Fruit fly (Drosophila melanogaster) whole organism, embryonic: ENCODE measurements around the gene c12.2.

ENCODE experiments used
- Ada2b ChIP-seq: fragments of 200-800 bp; sonication (Bioruptor generic); IDR thresholded peaks from 2 replicates; pipeline ENCODE4 v1.3.6; 2022; ENCODE audit warnings: missing biosample characterization, missing genetic modification characterization
- CG10274 ChIP-seq: fragments of 200-800 bp; sonication (Bioruptor generic); optimal IDR thresholded peaks from 3 replicates; lab custom pipeline; 2017; ENCODE audit warnings: missing biosample characterization, mild to moderate bottlenecking, missing genetic modification characterization
- CG10462 ChIP-seq: fragments of 200-800 bp; sonication (Bioruptor generic); optimal IDR thresholded peaks from 2 replicates; lab custom pipeline; 2016; ENCODE audit warnings: missing biosample characterization, missing genetic modification characterization
- CG11560 ChIP-seq: fragments of 200-800 bp; sonication (Bioruptor generic); IDR thresholded peaks from 3 replicates; pipeline ENCODE4 v1.3.6; 2022; ENCODE audit warnings: missing biosample characterization, missing genetic modification characterization
- CG14710 ChIP-seq: fragments of 200-800 bp; sonication (Bioruptor generic); optimal IDR thresholded peaks from 3 replicates; lab custom pipeline; 2019; ENCODE audit warnings: missing biosample characterization, mild to moderate bottlenecking, missing genetic modification characterization, moderate library complexity
- CG15073 ChIP-seq: fragments of 200-800 bp; sonication (Bioruptor generic); optimal IDR thresholded peaks from 2 replicates; lab custom pipeline; 2016; ENCODE audit warnings: missing biosample characterization, missing genetic modification characterization
- CG17385 ChIP-seq: fragments of 200-800 bp; sonication (Bioruptor generic); optimal IDR thresholded peaks from 3 replicates; lab custom pipeline; 2018; ENCODE audit warnings: missing biosample characterization, mild to moderate bottlenecking, missing genetic modification characterization
- CG18619 ChIP-seq: fragments of 200-800 bp; sonication (Bioruptor generic); optimal IDR thresholded peaks from 3 replicates; lab custom pipeline; 2017; ENCODE audit warnings: missing biosample characterization, mild to moderate bottlenecking, missing genetic modification characterization
- CG3163 ChIP-seq: fragments of 200-800 bp; sonication (Bioruptor generic); optimal IDR thresholded peaks from 3 replicates; lab custom pipeline; 2016; ENCODE audit warnings: missing biosample characterization, missing genetic modification characterization
- CG32532 ChIP-seq: fragments of 200-800 bp; sonication (Bioruptor generic); IDR thresholded peaks from 2 replicates; pipeline ENCODE4 v1.3.6; 2022; ENCODE audit warnings: missing biosample characterization, missing genetic modification characterization
- CG33213 ChIP-seq: fragments of 200-800 bp; sonication (Bioruptor generic); optimal IDR thresholded peaks from 3 replicates; lab custom pipeline; 2016; ENCODE audit warnings: missing biosample characterization, missing genetic modification characterization
- CG3838 ChIP-seq: fragments of 200-800 bp; sonication (Bioruptor generic); optimal IDR thresholded peaks from 3 replicates; lab custom pipeline; 2016; ENCODE audit warnings: missing biosample characterization, missing genetic modification characterization
- CG4282 ChIP-seq: fragments of 200-800 bp; sonication (Bioruptor generic); optimal IDR thresholded peaks from 2 replicates; lab custom pipeline; 2016; ENCODE audit warnings: missing biosample characterization, missing genetic modification characterization
- CG6175 ChIP-seq: fragments of 200-800 bp; sonication (Bioruptor generic); IDR thresholded peaks from 3 replicates; pipeline ENCODE4 v1.3.6; 2022; ENCODE audit warnings: missing biosample characterization, missing genetic modification characterization
- CG7745 ChIP-seq: fragments of 200-800 bp; sonication (Bioruptor generic); optimal IDR thresholded peaks from 2 replicates; lab custom pipeline; 2018; ENCODE audit warnings: missing biosample characterization, mild to moderate bottlenecking, missing genetic modification characterization, moderate library complexity
- CG7928 ChIP-seq: fragments of 200-800 bp; sonication (Bioruptor generic); optimal IDR thresholded peaks from 2 replicates; lab custom pipeline; 2017; ENCODE audit warnings: missing biosample characterization, mild to moderate bottlenecking, missing genetic modification characterization
- CG7987 ChIP-seq: fragments of 200-800 bp; sonication (Bioruptor generic); optimal IDR thresholded peaks from 2 replicates; lab custom pipeline; 2018; ENCODE audit warnings: missing biosample characterization, mild to moderate bottlenecking, missing genetic modification characterization, moderate library complexity
- CG8089 ChIP-seq: fragments of 200-800 bp; sonication (Bioruptor generic); optimal IDR thresholded peaks from 3 replicates; lab custom pipeline; 2016; ENCODE audit warnings: missing biosample characterization, missing genetic modification characterization
- CG9932 ChIP-seq: fragments of 200-800 bp; sonication (Bioruptor generic); IDR thresholded peaks from 2 replicates; pipeline ENCODE4 v1.3.6; 2022; ENCODE audit warnings: missing biosample characterization, missing genetic modification characterization
- D ChIP-seq, 2 experiments: fragments of 200-800 bp in 1 of 2; fragments of >200 bp in 1 of 2; sonication (Bioruptor generic) in 1 of 2; optimal IDR thresholded peaks; 2 replicates in 1 of 2; 3 replicates in 1 of 2; lab custom pipeline; 2017; ENCODE audit warnings: mild to moderate bottlenecking in 1 of 2, missing biosample characterization in 1 of 2, missing genetic modification characterization in 1 of 2, missing genetic modification reagents in 1 of 2
- Dbx ChIP-seq: fragments of 200-800 bp; sonication (Bioruptor generic); IDR thresholded peaks from 3 replicates; pipeline ENCODE4 v1.3.6; 2022; ENCODE audit warnings: missing biosample characterization, missing genetic modification characterization
- Doc2 ChIP-seq: fragments of 200-800 bp; sonication (Bioruptor generic); IDR thresholded peaks from 2 replicates; pipeline ENCODE4 v1.3.6; 2022; ENCODE audit warnings: missing biosample characterization, missing genetic modification characterization
- Dref ChIP-seq: fragments of 200-800 bp; sonication (Bioruptor generic); IDR thresholded peaks from 2 replicates; pipeline ENCODE4 v1.3.6; 2022; ENCODE audit warnings: missing biosample characterization, missing genetic modification characterization
- Fer1 ChIP-seq: fragments of 200-800 bp; sonication (Bioruptor generic); optimal IDR thresholded peaks from 2 replicates; lab custom pipeline; 2017; ENCODE audit warnings: missing biosample characterization, mild to moderate bottlenecking, missing genetic modification characterization
- Hr51 ChIP-seq, 2 experiments: fragments of 200-800 bp; sonication (Bioruptor generic); optimal IDR thresholded peaks; 2 replicates in 1 of 2; 3 replicates in 1 of 2; lab custom pipeline; 2016 to 2018; ENCODE audit warnings: missing biosample characterization in 2 of 2, missing genetic modification characterization in 2 of 2, mild to moderate bottlenecking in 1 of 2, moderate library complexity in 1 of 2
- MTF-1 ChIP-seq: fragments of 200-800 bp; sonication (Bioruptor generic); optimal IDR thresholded peaks from 2 replicates; lab custom pipeline; 2018; ENCODE audit warnings: missing biosample characterization, mild to moderate bottlenecking, missing genetic modification characterization, borderline replicate concordance
- Nf-YC ChIP-seq: fragments of 200-800 bp; optimal IDR thresholded peaks from 3 replicates; lab custom pipeline; 2019; ENCODE audit warnings: missing biosample characterization, mild to moderate bottlenecking, missing genetic modification characterization, moderate library complexity
- Oli ChIP-seq: fragments of 200-800 bp; sonication (Bioruptor generic); optimal IDR thresholded peaks from 2 replicates; lab custom pipeline; 2018; ENCODE audit warnings: missing biosample characterization, mild to moderate bottlenecking, missing genetic modification characterization, moderate library complexity
- Pdp1 ChIP-seq, 2 experiments: fragments of 200-800 bp; sonication (Bioruptor generic); optimal IDR thresholded peaks; 3 replicates each; lab custom pipeline; 2016; ENCODE audit warnings: missing biosample characterization in 2 of 2, missing genetic modification characterization in 2 of 2, mild to moderate bottlenecking in 1 of 2, moderate library complexity in 1 of 2
- Sox100B ChIP-seq: fragments of 200-800 bp; sonication (Bioruptor generic); optimal IDR thresholded peaks from 3 replicates; lab custom pipeline; 2018; ENCODE audit warnings: missing biosample characterization, mild to moderate bottlenecking, missing genetic modification characterization
- Xbp1 ChIP-seq: fragments of 200-800 bp; sonication (Bioruptor generic); optimal IDR thresholded peaks from 3 replicates; lab custom pipeline; 2016; ENCODE audit warnings: missing biosample characterization, mild to moderate bottlenecking, missing genetic modification characterization
- Xrp1 ChIP-seq: fragments of 200-800 bp; sonication (Bioruptor generic); IDR thresholded peaks from 2 replicates; pipeline ENCODE4 v1.3.6; 2022; ENCODE audit warnings: missing biosample characterization, missing genetic modification characterization
- aop ChIP-seq: fragments of 200-800 bp; sonication (Bioruptor generic); IDR thresholded peaks from 2 replicates; pipeline ENCODE4 v1.3.6; 2022; ENCODE audit warnings: missing biosample characterization, missing genetic modification characterization
- bcd ChIP-seq: fragments of 200-800 bp; sonication (Bioruptor generic); optimal IDR thresholded peaks from 2 replicates; lab custom pipeline; 2017; ENCODE audit warnings: missing biosample characterization, mild to moderate bottlenecking, missing genetic modification characterization
- bigmax ChIP-seq: fragments of 200-800 bp; sonication (Bioruptor generic); optimal IDR thresholded peaks from 2 replicates; lab custom pipeline; 2018; ENCODE audit warnings: missing biosample characterization, mild to moderate bottlenecking, missing genetic modification characterization
- bsh ChIP-seq, 2 experiments: fragments of 200-800 bp; sonication (Bioruptor generic); optimal IDR thresholded peaks; 2 replicates each; lab custom pipeline; 2017 to 2018; ENCODE audit warnings: mild to moderate bottlenecking in 2 of 2, missing biosample characterization in 2 of 2, missing genetic modification characterization in 2 of 2, moderate library complexity in 1 of 2
- da ChIP-seq: fragments of 200-800 bp; sonication (Bioruptor generic); optimal IDR thresholded peaks from 2 replicates; lab custom pipeline; 2016; ENCODE audit warnings: missing biosample characterization, missing genetic modification characterization
- fd96Cb ChIP-seq: fragments of 200-800 bp; sonication (Bioruptor generic); optimal IDR thresholded peaks from 2 replicates; lab custom pipeline; 2018; ENCODE audit warnings: missing biosample characterization, mild to moderate bottlenecking, missing genetic modification characterization, moderate library complexity
- fu2 ChIP-seq: fragments of 200-800 bp; sonication (Bioruptor generic); optimal IDR thresholded peaks from 2 replicates; lab custom pipeline; 2016; ENCODE audit warnings: missing biosample characterization, missing genetic modification characterization
- grn ChIP-seq: fragments of 200-800 bp; sonication (Bioruptor generic); optimal IDR thresholded peaks from 3 replicates; lab custom pipeline; 2017; ENCODE audit warnings: missing biosample characterization, missing genetic modification characterization
- her ChIP-seq: fragments of 200-800 bp; sonication (Bioruptor generic); optimal IDR thresholded peaks from 2 replicates; lab custom pipeline; 2016; ENCODE audit warnings: missing biosample characterization, missing genetic modification characterization
- insv ChIP-seq, 2 experiments: fragments of 200-800 bp; sonication (Bioruptor generic); optimal IDR thresholded peaks; 3 replicates each; lab custom pipeline; 2016 to 2018; ENCODE audit warnings: missing biosample characterization in 2 of 2, missing genetic modification characterization in 2 of 2
- knrl ChIP-seq: fragments of 200-800 bp; sonication (Bioruptor generic); IDR thresholded peaks from 3 replicates; pipeline ENCODE4 v1.3.6; 2022; ENCODE audit warnings: missing biosample characterization, missing genetic modification characterization; ENCODE audit not compliant: partially characterized antibody
- luna ChIP-seq: fragments of 200-800 bp; sonication (Bioruptor generic); optimal IDR thresholded peaks from 2 replicates; lab custom pipeline; 2016; ENCODE audit warnings: missing biosample characterization, missing genetic modification characterization
- pros ChIP-seq: fragments of 200-800 bp; sonication (Bioruptor generic); optimal IDR thresholded peaks from 3 replicates; lab custom pipeline; 2019; ENCODE audit warnings: missing biosample characterization, mild to moderate bottlenecking, missing genetic modification characterization, moderate library complexity
- sqz ChIP-seq: fragments of 200-800 bp; sonication (Bioruptor generic); optimal IDR thresholded peaks from 3 replicates; lab custom pipeline; 2018; ENCODE audit warnings: missing biosample characterization, mild to moderate bottlenecking, missing genetic modification characterization
- sr ChIP-seq: fragments of 200-800 bp; sonication (Bioruptor generic); IDR thresholded peaks from 3 replicates; pipeline ENCODE4 v1.3.6; 2022; ENCODE audit warnings: missing biosample characterization, missing genetic modification characterization
- tin ChIP-seq: fragments of 200-800 bp; sonication (Bioruptor generic); optimal IDR thresholded peaks from 3 replicates; lab custom pipeline; 2016; ENCODE audit warnings: missing biosample characterization, missing genetic modification characterization
- trh ChIP-seq: fragments of 200-800 bp; sonication (Bioruptor generic); optimal IDR thresholded peaks from 2 replicates; lab custom pipeline; 2016; ENCODE audit warnings: missing biosample characterization, missing genetic modification characterization
- vvl ChIP-seq: fragments of 200-800 bp; sonication (Bioruptor generic); IDR thresholded peaks from 2 replicates; pipeline ENCODE4 v1.3.6; 2022; ENCODE audit warnings: missing biosample characterization, missing genetic modification characterization
- zen ChIP-seq: fragments of 200-800 bp; sonication (Bioruptor generic); optimal IDR thresholded peaks from 3 replicates; lab custom pipeline; 2018; ENCODE audit warnings: missing biosample characterization, mild to moderate bottlenecking, missing genetic modification characterization, moderate library complexity

Gene c12.2

dm6 chrX:9319140-9319539 is at the start of gene c12.2, which contains the start of gene c12.1 (continued):
- TF ChIP-seq CG7987 (GFP tag; lab: Kevin White, UChicago): peak; percentile 51
- TF ChIP-seq knrl (GFP tag; lab: Robert Waterston, UW): peak; percentile 44; the same call in 1 of the 3 replicates
- no peak for TF ChIP-seq CG4282 (GFP tag; lab: Kevin White, UChicago)
- TF ChIP-seq CG17385 (GFP tag; lab: Kevin White, UChicago): no peak
- no peak for TF ChIP-seq CG9932 (GFP tag; lab: Robert Waterston, UW)
- TF ChIP-seq CG6175 (GFP tag; lab: Robert Waterston, UW): no peak
- TF ChIP-seq D (optimal IDR thresholded peaks at IDR 0.05; lab: Kevin White, UChicago): no peak
- TF ChIP-seq D (GFP tag; optimal IDR thresholded peaks at IDR 0.05; lab: Kevin White, UChicago): no peak
- no peak for TF ChIP-seq CG18619 (GFP tag; lab: Kevin White, UChicago)
- peak; percentile 92 for TF ChIP-seq Dref (GFP tag; lab: Robert Waterston, UW)
- no peak for TF ChIP-seq Sox100B
- TF ChIP-seq Doc2 (GFP tag; lab: Robert Waterston, UW): no peak
- TF ChIP-seq bsh (GFP tag; optimal IDR thresholded peaks at IDR 0.05; lab: Kevin White, UChicago): no peak
- peak; percentile 23 for TF ChIP-seq Fer1 (GFP tag; lab: Kevin White, UChicago)
- TF ChIP-seq Pdp1 (GFP tag; optimal IDR thresholded peaks at IDR 0.05; lab: Kevin White, UChicago): peak in 1 of 2 experiments; percentile 36
- TF ChIP-seq CG32532 (GFP tag; lab: Robert Waterston, UW): no peak
- TF ChIP-seq Hr51 (GFP tag; optimal IDR thresholded peaks at IDR 0.05; lab: Kevin White, UChicago): no peak
- TF ChIP-seq sqz: no peak
- TF ChIP-seq CG3163 (GFP tag; lab: Kevin White, UChicago): peak; percentile 27
- 0 out of 2 replicates have a peak, but pooled peaks have one; percentile 6 for TF ChIP-seq vvl (GFP tag; lab: Robert Waterston, UW)
- peak; percentile 37 for TF ChIP-seq her (GFP tag; lab: Kevin White, UChicago)
- TF ChIP-seq Nf-YC (tag; lab: Kevin White, UChicago): no peak
- TF ChIP-seq Dbx (GFP tag; lab: Robert Waterston, UW): no peak
- TF ChIP-seq tin (GFP tag; lab: Kevin White, UChicago): no peak
- no peak for TF ChIP-seq sr (GFP tag; lab: Robert Waterston, UW)
- peak; percentile 18 for TF ChIP-seq zen (tag; lab: Kevin White, UChicago)
- peak in 1 of 2 experiments; percentile 51 for TF ChIP-seq insv (GFP tag; optimal IDR thresholded peaks at IDR 0.05; lab: Kevin White, UChicago)
- no peak for TF ChIP-seq Oli (tag; lab: Kevin White, UChicago)
- TF ChIP-seq CG14710 (tag; lab: Kevin White, UChicago): peak; percentile 58
- TF ChIP-seq CG3838 (GFP tag; lab: Kevin White, UChicago): no peak
- TF ChIP-seq aop (GFP tag; lab: Robert Waterston, UW): no peak
- TF ChIP-seq CG10274 (GFP tag; lab: Kevin White, UChicago): no peak
- TF ChIP-seq CG33213 (GFP tag; lab: Kevin White, UChicago): peak; percentile 40
- no peak for TF ChIP-seq Ada2b (GFP tag; lab: Robert Waterston, UW)
- TF ChIP-seq bigmax (GFP tag; lab: Kevin White, UChicago): no peak
- no peak for TF ChIP-seq trh
- TF ChIP-seq Xbp1: no peak
- TF ChIP-seq CG15073 (GFP tag; lab: Kevin White, UChicago): no peak
- no peak for TF ChIP-seq CG10462
- TF ChIP-seq fd96Cb (tag; lab: Kevin White, UChicago): no peak
- TF ChIP-seq grn (GFP tag; lab: Kevin White, UChicago): no peak
- TF ChIP-seq da (GFP tag; lab: Kevin White, UChicago): no peak
- no peak for TF ChIP-seq luna (GFP tag; lab: Kevin White, UChicago)
- TF ChIP-seq CG11560 (tag; lab: Robert Waterston, UW): no peak
- TF ChIP-seq Xrp1 (GFP tag; lab: Robert Waterston, UW): no peak
- no peak for TF ChIP-seq CG7745
- TF ChIP-seq bcd (GFP tag; lab: Kevin White, UChicago): no peak
- peak; percentile 1 for TF ChIP-seq CG7928 (GFP tag; lab: Kevin White, UChicago)
- no peak for TF ChIP-seq MTF-1 (GFP tag; lab: Kevin White, UChicago)
- TF ChIP-seq CG8089 (GFP tag; lab: Kevin White, UChicago): no peak
- TF ChIP-seq fu2 (GFP tag; lab: Kevin White, UChicago): no peak
- TF ChIP-seq pros: no peak
